Fruit fly (Drosophila melanogaster) whole organism, prepupa: ENCODE data around the gene CG11811.

Experiments
- CG31627 ChIP-seq: fragments of 200-800 bp; sonication (Bioruptor generic); optimal IDR thresholded peaks from 3 replicates; lab custom pipeline; 2016; ENCODE audit warnings: missing biosample characterization, missing genetic modification characterization
- CG8119 ChIP-seq: fragments of 200-800 bp; sonication (Bioruptor generic); IDR thresholded peaks from 3 replicates; pipeline ENCODE4 v1.3.6; 2022; ENCODE audit warnings: missing biosample characterization, missing genetic modification characterization

DNA sequence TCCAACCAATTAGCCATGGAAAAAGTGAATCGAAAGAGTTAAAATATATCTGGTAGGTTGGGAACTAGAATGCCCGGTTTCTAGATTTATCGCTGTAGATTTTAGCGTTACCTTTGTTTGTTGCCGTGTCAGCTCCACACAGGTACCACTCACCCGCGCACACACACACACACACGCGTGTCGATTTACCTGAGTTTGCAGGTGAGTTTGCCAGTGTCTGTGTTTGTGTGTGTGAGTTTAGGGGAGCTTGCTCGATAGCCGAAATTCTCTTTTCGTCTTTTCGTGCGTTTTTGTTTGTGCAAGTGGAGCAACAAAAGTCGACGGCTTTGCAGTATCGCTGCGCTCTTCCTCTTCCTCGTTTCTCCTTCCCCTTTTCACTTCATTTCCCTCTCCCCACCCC is 23.5 kb upstream of the CG11811 start:
- TF ChIP-seq CG8119 (GFP tag; lab: Robert Waterston, UW) (no peak), CG31627 (GFP tag; lab: Kevin White, UChicago) (no peak)
